Fruit fly (Drosophila melanogaster) whole organism, wandering third instar larva: ENCODE measurements around the gene cpb.

ENCODE experiments used
- Abd-B ChIP-seq: fragments of >200 bp; optimal IDR thresholded peaks from 2 replicates; lab custom pipeline; 2017; ENCODE audit warnings: missing biosample characterization, missing genetic modification characterization
- CrebA ChIP-seq: fragments of 200-800 bp; sonication (Bioruptor generic); optimal IDR thresholded peaks from 2 replicates; lab custom pipeline; 2016; ENCODE audit warnings: missing biosample characterization, mild to moderate bottlenecking, missing genetic modification characterization, borderline replicate concordance
- GATAd ChIP-seq: sonication (Bioruptor generic); optimal IDR thresholded peaks from 2 replicates; lab custom pipeline; 2016; ENCODE audit warnings: missing biosample characterization, missing genetic modification characterization
- HLH106 ChIP-seq: fragments of 200-800 bp; optimal IDR thresholded peaks from 3 replicates; lab custom pipeline; 2019; ENCODE audit warnings: missing biosample characterization, mild to moderate bottlenecking, missing genetic modification characterization, moderate library complexity
- Hr78 ChIP-seq: fragments of >200 bp; optimal IDR thresholded peaks from 2 replicates; lab custom pipeline; 2017; ENCODE audit warnings: missing biosample characterization, missing genetic modification characterization
- Jra ChIP-seq: sonication (Bioruptor generic); optimal IDR thresholded peaks from 2 replicates; lab custom pipeline; 2016; ENCODE audit warnings: missing biosample characterization, missing genetic modification characterization
- N ChIP-seq: fragments of >200 bp; optimal IDR thresholded peaks from 2 replicates; lab custom pipeline; 2018; ENCODE audit warnings: missing biosample characterization, missing external identifiers, missing genetic modification characterization
- br ChIP-seq: fragments of 200-800 bp; sonication (Bioruptor generic); optimal IDR thresholded peaks from 2 replicates; lab custom pipeline; 2016; ENCODE audit warnings: missing biosample characterization, missing genetic modification characterization
- jim ChIP-seq: fragments of 175-275, 200-325 bp; sonication (Bioruptor generic); optimal IDR thresholded peaks from 2 replicates; lab custom pipeline; 2016; ENCODE audit warnings: missing biosample characterization, mild to moderate bottlenecking, missing genetic modification characterization
- lola ChIP-seq: fragments of >200 bp; optimal IDR thresholded peaks from 2 replicates; lab custom pipeline; 2017; ENCODE audit warnings: missing biosample characterization, missing genetic modification characterization
- psq ChIP-seq: fragments of 200-800 bp; sonication (Bioruptor generic); optimal IDR thresholded peaks from 3 replicates; lab custom pipeline; 2017; ENCODE audit warnings: missing biosample characterization, mild to moderate bottlenecking, missing genetic modification characterization, moderate library complexity
- sage ChIP-seq: fragments of 200-800 bp; sonication (Bioruptor generic); optimal IDR thresholded peaks from 2 replicates; lab custom pipeline; 2016; ENCODE audit warnings: missing biosample characterization, mild to moderate bottlenecking, missing genetic modification characterization
- tai ChIP-seq: sonication (Bioruptor generic); optimal IDR thresholded peaks from 2 replicates; lab custom pipeline; 2016; ENCODE audit warnings: missing biosample characterization, missing genetic modification characterization

- TF ChIP-seq CrebA (no peak), sage (no peak), Abd-B (no peak), br (GFP tag; lab: Kevin White, UChicago) (no peak), lola (no peak), HLH106 (tag; lab: Kevin White, UChicago) (peak; percentile 26), N (GFP tag; lab: Kevin White, UChicago) (no peak), Jra (no peak), jim (GFP tag; lab: Kevin White, UChicago) (no peak), Hr78 (GFP tag; lab: Kevin White, UChicago) (no peak), GATAd (GFP tag; lab: Kevin White, UChicago) (no peak), psq (GFP tag; lab: Kevin White, UChicago) (no peak), tai (GFP tag; lab: Kevin White, UChicago) (no peak)
Measured at dm6 chr2L:1720846-1721506, 16.3 kb downstream of the cpb start.
